Worm (Caenorhabditis elegans): ENCODE results near the gene C01G10.18.

- no peak for TF ChIP-seq ceh-82 (tag; optimal IDR thresholded peaks at IDR 0.05)
- no peak for TF ChIP-seq nhr-77 (tag; optimal IDR thresholded peaks at IDR 0.05)
- TF ChIP-seq nhr-10 (tag; optimal IDR thresholded peaks at IDR 0.05) = no peak
- no peak for TF ChIP-seq daf-12 (tag; optimal IDR thresholded peaks at IDR 0.05)
- TF ChIP-seq skn-1 (tag; optimal IDR thresholded peaks at IDR 0.05) = no peak
- TF ChIP-seq Y105C5A.15 (GFP tag; IDR thresholded peaks at IDR 0.05) = no peak
- TF ChIP-seq R02D3.7 (tag; optimal IDR thresholded peaks at IDR 0.05) = no peak
- TF ChIP-seq fkh-10 (GFP tag; optimal IDR thresholded peaks at IDR 0.05) = peak; percentile 92
- TF ChIP-seq Y5F2A.4 (GFP tag; optimal IDR thresholded peaks at IDR 0.05) = no peak
- TF ChIP-seq lin-1 (GFP tag; IDR thresholded peaks at IDR 0.05) = no peak
- no peak for TF ChIP-seq lir-3 (tag; optimal IDR thresholded peaks at IDR 0.05)
These were observed 17.3 kb downstream of the C01G10.18 start, which contains the start of gene unc-76 for ce11 chrV:15071015-15071810.

Data from whole organism, L4 larva.